Fruit fly (Drosophila melanogaster) whole organism, prepupa: Measurements from ENCODE around the gene Syx18.

Experiments
- Blimp-1 ChIP-seq: fragments of 200-800 bp; sonication (Bioruptor generic); optimal IDR thresholded peaks from 3 replicates; lab custom pipeline; 2017; ENCODE audit warnings: missing biosample characterization, missing genetic modification characterization, mild to moderate bottlenecking, moderate library complexity, missing genetic modification reagents
- CG10631 ChIP-seq: fragments of 200-800 bp; sonication (Bioruptor generic); optimal IDR thresholded peaks from 2 replicates; lab custom pipeline; 2016; ENCODE audit warnings: missing biosample characterization, missing genetic modification characterization
- CG10669 ChIP-seq: fragments of 200-800 bp; sonication (Bioruptor generic); optimal IDR thresholded peaks from 3 replicates; lab custom pipeline; 2018; ENCODE audit warnings: missing biosample characterization, mild to moderate bottlenecking, missing genetic modification characterization, moderate library complexity
- CG11294 ChIP-seq: fragments of 200-800 bp; sonication (Bioruptor generic); IDR thresholded peaks from 2 replicates; pipeline ENCODE4 v1.3.6; 2022; ENCODE audit warnings: missing biosample characterization, missing genetic modification characterization
- CG11762 ChIP-seq: fragments of 200-800 bp; sonication (Bioruptor generic); optimal IDR thresholded peaks from 3 replicates; lab custom pipeline; 2016; ENCODE audit warnings: missing biosample characterization, missing genetic modification characterization; ENCODE audit not compliant: insufficient read depth
- CG15336 ChIP-seq: fragments of 200-800 bp; sonication (Bioruptor generic); IDR thresholded peaks from 2 replicates; pipeline ENCODE4 v1.3.6; 2022; ENCODE audit warnings: missing biosample characterization, missing genetic modification characterization
- CG1621 ChIP-seq: fragments of 200-800 bp; sonication (Bioruptor generic); optimal IDR thresholded peaks from 3 replicates; lab custom pipeline; 2018; ENCODE audit warnings: missing biosample characterization, mild to moderate bottlenecking, missing genetic modification characterization
- CG16779 ChIP-seq: fragments of 200-800 bp; sonication (Bioruptor generic); optimal IDR thresholded peaks from 3 replicates; lab custom pipeline; 2017; ENCODE audit warnings: missing biosample characterization, mild to moderate bottlenecking, missing genetic modification characterization
- CG31627 ChIP-seq: fragments of 200-800 bp; sonication (Bioruptor generic); optimal IDR thresholded peaks from 3 replicates; lab custom pipeline; 2016; ENCODE audit warnings: missing biosample characterization, missing genetic modification characterization
- CG32006 ChIP-seq: fragments of 200-800 bp; sonication (Bioruptor generic); optimal IDR thresholded peaks from 3 replicates; lab custom pipeline; 2017; ENCODE audit warnings: missing biosample characterization, mild to moderate bottlenecking, missing genetic modification characterization
- CG3919 ChIP-seq: fragments of 200-800 bp; sonication (Bioruptor generic); optimal IDR thresholded peaks from 3 replicates; lab custom pipeline; 2016; ENCODE audit warnings: missing biosample characterization, missing genetic modification characterization
- CG4318 ChIP-seq: fragments of 200-800 bp; sonication (Bioruptor generic); optimal IDR thresholded peaks from 3 replicates; lab custom pipeline; 2017; ENCODE audit warnings: missing biosample characterization, mild to moderate bottlenecking, missing genetic modification characterization
- CG6163 ChIP-seq: fragments of 200-800 bp; sonication (Bioruptor generic); IDR thresholded peaks from 3 replicates; pipeline ENCODE4 v1.3.6; 2022; ENCODE audit warnings: missing biosample characterization, missing genetic modification characterization
- CG6276 ChIP-seq: fragments of 200-800 bp; sonication (Bioruptor generic); optimal IDR thresholded peaks from 2 replicates; lab custom pipeline; 2017; ENCODE audit warnings: missing biosample characterization, mild to moderate bottlenecking, missing genetic modification characterization
- CG6792 ChIP-seq: fragments of 200-800 bp; sonication (Bioruptor generic); optimal IDR thresholded peaks from 3 replicates; lab custom pipeline; 2016; ENCODE audit warnings: missing biosample characterization, missing genetic modification characterization
- CG6808 ChIP-seq: fragments of 200-800 bp; sonication (Bioruptor generic); optimal IDR thresholded peaks from 3 replicates; lab custom pipeline; 2017; ENCODE audit warnings: missing biosample characterization, missing genetic modification characterization, mild to moderate bottlenecking, moderate library complexity, missing genetic modification reagents
- CG6854 ChIP-seq: fragments of 200-800 bp; sonication (Bioruptor generic); optimal IDR thresholded peaks from 2 replicates; lab custom pipeline; 2017; ENCODE audit warnings: missing biosample characterization, mild to moderate bottlenecking, missing genetic modification characterization
- CG7368 ChIP-seq: fragments of 200-800 bp; sonication (Bioruptor generic); optimal IDR thresholded peaks from 3 replicates; lab custom pipeline; 2016; ENCODE audit warnings: missing biosample characterization, missing genetic modification characterization
- CG8119 ChIP-seq: fragments of 200-800 bp; sonication (Bioruptor generic); IDR thresholded peaks from 3 replicates; pipeline ENCODE4 v1.3.6; 2022; ENCODE audit warnings: missing biosample characterization, missing genetic modification characterization
- CG8319 ChIP-seq: fragments of 200-800 bp; sonication (Bioruptor generic); optimal IDR thresholded peaks from 3 replicates; lab custom pipeline; 2016; ENCODE audit warnings: missing biosample characterization, missing genetic modification characterization
- CG8632 ChIP-seq: fragments of 200-800 bp; sonication (Bioruptor generic); optimal IDR thresholded peaks from 3 replicates; lab custom pipeline; 2016; ENCODE audit warnings: missing biosample characterization, missing genetic modification characterization
- CG9139 ChIP-seq: fragments of 200-800 bp; sonication (Bioruptor generic); optimal IDR thresholded peaks from 3 replicates; lab custom pipeline; 2017; ENCODE audit warnings: missing biosample characterization, mild to moderate bottlenecking, missing genetic modification characterization
- Eip75B ChIP-seq: fragments of 200-800 bp; sonication (Bioruptor generic); optimal IDR thresholded peaks from 3 replicates; lab custom pipeline; 2016; ENCODE audit warnings: missing biosample characterization, missing genetic modification characterization
- Eip78C ChIP-seq: fragments of 200-800 bp; sonication (Bioruptor generic); peaks from one replicate; lab custom pipeline; 2016; ENCODE audit warnings: missing biosample characterization, missing genetic modification characterization
- Ets96B ChIP-seq: fragments of 200-800 bp; optimal IDR thresholded peaks from 2 replicates; lab custom pipeline; 2019; ENCODE audit warnings: missing biosample characterization, mild to moderate bottlenecking, missing genetic modification characterization, moderate library complexity
- Gug ChIP-seq: fragments of 200-800 bp; sonication (Bioruptor generic); IDR thresholded peaks from 2 replicates; pipeline ENCODE4 v1.3.6; 2022; ENCODE audit warnings: missing biosample characterization, missing genetic modification characterization
- Hr38 ChIP-seq: sonication (Bioruptor generic); optimal IDR thresholded peaks from 2 replicates; lab custom pipeline; 2016; ENCODE audit warnings: missing biosample characterization, missing genetic modification characterization
- Met ChIP-seq: fragments of 200-800 bp; sonication (Bioruptor generic); optimal IDR thresholded peaks from 3 replicates; lab custom pipeline; 2016; ENCODE audit warnings: missing biosample characterization, missing genetic modification characterization
- OdsH ChIP-seq: fragments of 200-800 bp; sonication (Bioruptor generic); optimal IDR thresholded peaks from 3 replicates; lab custom pipeline; 2016; ENCODE audit warnings: missing biosample characterization, missing genetic modification characterization
- Smox ChIP-seq: fragments of 200-800 bp; sonication (Bioruptor generic); optimal IDR thresholded peaks from 3 replicates; lab custom pipeline; 2016; ENCODE audit warnings: missing biosample characterization, missing genetic modification characterization
- Sox102F ChIP-seq: fragments of 200-800 bp; sonication (Bioruptor generic); optimal IDR thresholded peaks from 2 replicates; lab custom pipeline; 2016; ENCODE audit warnings: missing biosample characterization, mild to moderate bottlenecking, missing genetic modification characterization
- achi ChIP-seq: fragments of 200-800 bp; sonication (Bioruptor generic); optimal IDR thresholded peaks from 3 replicates; lab custom pipeline; 2016; ENCODE audit warnings: missing biosample characterization, missing genetic modification characterization
- acj6 ChIP-seq: fragments of 200-800 bp; sonication (Bioruptor generic); optimal IDR thresholded peaks from 3 replicates; lab custom pipeline; 2016; ENCODE audit warnings: missing biosample characterization, missing genetic modification characterization
- cyc ChIP-seq: fragments of 200-800 bp; sonication (Bioruptor generic); optimal IDR thresholded peaks from 3 replicates; lab custom pipeline; 2016; ENCODE audit warnings: missing biosample characterization, missing genetic modification characterization
- dac ChIP-seq: fragments of 200-800 bp; sonication (Bioruptor generic); optimal IDR thresholded peaks from 2 replicates; lab custom pipeline; 2017; ENCODE audit warnings: missing biosample characterization, mild to moderate bottlenecking, missing genetic modification characterization
- dsx ChIP-seq: fragments of 200-800 bp; optimal IDR thresholded peaks from 3 replicates; lab custom pipeline; 2019; ENCODE audit warnings: missing biosample characterization, mild to moderate bottlenecking, missing genetic modification characterization, moderate library complexity; ENCODE audit not compliant: poor library complexity, severe bottlenecking
- eg ChIP-seq: fragments of 200-800 bp; sonication (Bioruptor generic); IDR thresholded peaks from 3 replicates; pipeline ENCODE4 v1.3.6; 2022; ENCODE audit warnings: missing biosample characterization, missing genetic modification characterization
- esn ChIP-seq: fragments of 200-800 bp; sonication (Bioruptor generic); optimal IDR thresholded peaks from 2 replicates; lab custom pipeline; 2016; ENCODE audit warnings: missing biosample characterization, mild to moderate bottlenecking, missing genetic modification characterization, moderate library complexity
- fd59A ChIP-seq: fragments of 200-800 bp; sonication (Bioruptor generic); optimal IDR thresholded peaks from 2 replicates; lab custom pipeline; 2017; ENCODE audit warnings: missing biosample characterization, mild to moderate bottlenecking, missing genetic modification characterization, missing genetic modification reagents
- fd85E ChIP-seq: fragments of 200-800 bp; sonication (Bioruptor generic); optimal IDR thresholded peaks from 3 replicates; lab custom pipeline; 2016; ENCODE audit warnings: missing biosample characterization, missing genetic modification characterization
- fkh ChIP-seq: fragments of 200-800 bp; sonication (Bioruptor generic); optimal IDR thresholded peaks from 3 replicates; lab custom pipeline; 2017; ENCODE audit warnings: missing biosample characterization, mild to moderate bottlenecking, missing genetic modification characterization, moderate library complexity
- lz ChIP-seq: fragments of 200-800 bp; sonication (Bioruptor generic); optimal IDR thresholded peaks from 3 replicates; lab custom pipeline; 2016; ENCODE audit warnings: missing biosample characterization, missing genetic modification characterization
- net ChIP-seq: fragments of 200-800 bp; sonication (Bioruptor generic); optimal IDR thresholded peaks from 3 replicates; lab custom pipeline; 2016; ENCODE audit warnings: missing biosample characterization, missing genetic modification characterization
- pdm3 ChIP-seq: fragments of 200-800 bp; sonication (Bioruptor generic); optimal IDR thresholded peaks from 3 replicates; lab custom pipeline; 2016; ENCODE audit warnings: missing biosample characterization, missing genetic modification characterization
- salr ChIP-seq, 2 experiments: fragments of 200-800 bp; sonication (Bioruptor generic); optimal IDR thresholded peaks; 3 replicates each; lab custom pipeline; 2016 to 2018; ENCODE audit warnings: missing biosample characterization in 2 of 2, missing genetic modification characterization in 2 of 2, mild to moderate bottlenecking in 1 of 2
- ss ChIP-seq, 2 experiments: fragments of 200-800 bp; sonication (Bioruptor generic); optimal IDR thresholded peaks; 2 replicates in 1 of 2; 3 replicates in 1 of 2; lab custom pipeline; 2017 to 2018; ENCODE audit warnings: mild to moderate bottlenecking in 2 of 2, missing biosample characterization in 2 of 2, missing genetic modification characterization in 2 of 2, moderate library complexity in 1 of 2
- svp ChIP-seq: fragments of 200-800 bp; sonication (Bioruptor generic); peaks from one replicate; lab custom pipeline; 2016; ENCODE audit warnings: missing biosample characterization, missing genetic modification characterization
- topi ChIP-seq: fragments of 200-800 bp; sonication (Bioruptor generic); optimal IDR thresholded peaks from 3 replicates; lab custom pipeline; 2016; ENCODE audit warnings: missing biosample characterization, missing genetic modification characterization
- vri ChIP-seq: fragments of 200-800 bp; sonication (Bioruptor generic); optimal IDR thresholded peaks from 3 replicates; lab custom pipeline; 2016; ENCODE audit warnings: missing biosample characterization, mild to moderate bottlenecking, missing genetic modification characterization

The Syx18 gene

dm6 chr3R:24626667-24627066 is 1.3 kb upstream of the Syx18 start:
- TF ChIP-seq pdm3 (GFP tag; lab: Kevin White, UChicago) (no peak), CG1621 (no peak), CG15336 (GFP tag; lab: Robert Waterston, UW) (no peak), eg (peak; percentile 24; the same call in 1 of the 3 replicates), vri (GFP tag; lab: Kevin White, UChicago) (peak; percentile 43), CG11294 (no peak), CG6276 (GFP tag; lab: Kevin White, UChicago) (peak; percentile 15), OdsH (GFP tag; lab: Kevin White, UChicago) (no peak)

dm6 chr3R:24626003-24626486 is 683 bp upstream of the Syx18 start:
- peak; percentile 46 for TF ChIP-seq CG31627 (GFP tag; lab: Kevin White, UChicago)
- TF ChIP-seq acj6 (GFP tag; lab: Kevin White, UChicago), result peak; percentile 17
- TF ChIP-seq CG3919 (GFP tag; lab: Kevin White, UChicago), result peak; percentile 2
- TF ChIP-seq CG11294, result no peak
- peak; percentile 24 for TF ChIP-seq topi
- TF ChIP-seq Gug (GFP tag; lab: Robert Waterston, UW), result no peak
- TF ChIP-seq Hr38, result no peak
- TF ChIP-seq CG10631 (GFP tag; lab: Kevin White, UChicago), result no peak
- TF ChIP-seq CG16779, result no peak
- TF ChIP-seq fkh (GFP tag; lab: Kevin White, UChicago), result no peak
- no peak for TF ChIP-seq CG1621
- TF ChIP-seq esn (GFP tag; lab: Kevin White, UChicago), result peak; percentile 55
- TF ChIP-seq CG8319 (GFP tag; lab: Kevin White, UChicago), result peak; percentile 3
- peak; percentile 38 for TF ChIP-seq dac (GFP tag; lab: Kevin White, UChicago)
- TF ChIP-seq pdm3 (GFP tag; lab: Kevin White, UChicago), result no peak
- no peak for TF ChIP-seq CG11762
- no peak for TF ChIP-seq vri (GFP tag; lab: Kevin White, UChicago)
- TF ChIP-seq net (GFP tag; lab: Kevin White, UChicago), result peak; percentile 65
- TF ChIP-seq OdsH (GFP tag; lab: Kevin White, UChicago), result no peak
- peak; percentile 58; the same call in 1 of the 3 replicates for TF ChIP-seq CG6163 (GFP tag; lab: Robert Waterston, UW)
- TF ChIP-seq dsx (GFP tag; lab: Kevin White, UChicago), result no peak
- no peak for TF ChIP-seq eg
- TF ChIP-seq CG6808 (GFP tag; lab: Kevin White, UChicago), result no peak
- TF ChIP-seq salr (GFP tag; optimal IDR thresholded peaks at IDR 0.05; lab: Kevin White, UChicago), result no peak
- TF ChIP-seq fd59A (GFP tag; lab: Kevin White, UChicago), result peak; percentile 10
- TF ChIP-seq CG32006, result peak; percentile 73
- peak; percentile 25 for TF ChIP-seq Eip75B
- TF ChIP-seq svp (GFP tag; lab: Kevin White, UChicago), result peak; percentile 73
- no peak for TF ChIP-seq CG6792 (GFP tag; lab: Kevin White, UChicago)
- no peak for TF ChIP-seq CG6854 (GFP tag; lab: Kevin White, UChicago)
- no peak for TF ChIP-seq CG4318
- no peak for TF ChIP-seq CG10669
- TF ChIP-seq Ets96B (tag; lab: Kevin White, UChicago), result no peak
- TF ChIP-seq Blimp-1, result no peak
- no peak for TF ChIP-seq Smox
- peak; percentile 55 for TF ChIP-seq lz (GFP tag; lab: Kevin White, UChicago)
- TF ChIP-seq Sox102F, result peak; percentile 36
- peak; percentile 20 for TF ChIP-seq achi (GFP tag; lab: Kevin White, UChicago)
- TF ChIP-seq ss (GFP tag; optimal IDR thresholded peaks at IDR 0.05; lab: Kevin White, UChicago), result no peak
- TF ChIP-seq CG8119 (GFP tag; lab: Robert Waterston, UW), result 0 out of 3 replicates have a peak, but pooled peaks have one; percentile 49
- TF ChIP-seq CG8632 (GFP tag; lab: Kevin White, UChicago), result peak; percentile 46
- peak; percentile 41 for TF ChIP-seq CG7368 (GFP tag; lab: Kevin White, UChicago)
- no peak for TF ChIP-seq CG9139 (GFP tag; lab: Kevin White, UChicago)
- TF ChIP-seq Eip78C (GFP tag; lab: Kevin White, UChicago), result peak; percentile 87
- TF ChIP-seq Met (GFP tag; lab: Kevin White, UChicago), result no peak
- TF ChIP-seq cyc (GFP tag; lab: Kevin White, UChicago), result peak; percentile 0
- TF ChIP-seq fd85E (GFP tag; lab: Kevin White, UChicago), result no peak
